Worm (Caenorhabditis elegans): Measurements from ENCODE around the gene Y24D9A.7.

Y24D9A.7 gene

DNA sequence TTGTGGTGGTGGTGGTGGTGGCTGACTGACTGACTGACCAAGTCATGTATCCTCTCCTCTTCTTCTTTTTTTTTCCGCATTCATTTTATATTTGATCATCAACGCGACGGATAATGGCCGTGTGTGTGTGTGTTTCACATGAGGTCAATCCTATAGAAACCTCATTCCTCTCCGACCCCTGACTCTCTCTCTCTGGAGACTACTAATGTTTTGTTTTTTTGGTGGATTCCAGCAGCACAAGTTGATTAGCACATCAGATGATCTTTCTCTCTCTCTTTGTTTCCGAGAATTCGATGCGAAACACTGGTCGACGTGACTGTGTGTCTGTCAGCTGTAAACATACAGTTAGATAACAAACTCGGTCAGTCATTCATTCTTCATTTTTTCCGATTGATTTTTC, at the start of gene Y24D9A.7:
Gene Y24D9A.7, minus strand, starts transcription at position 46 of the 400 bp plus-strand sequence.
- no peak for TF ChIP-seq ceh-45 (GFP tag; IDR thresholded peaks at IDR 0.05)
- TF ChIP-seq ref-2 (tag; optimal IDR thresholded peaks at IDR 0.05), result peak; percentile 1

DNA sequence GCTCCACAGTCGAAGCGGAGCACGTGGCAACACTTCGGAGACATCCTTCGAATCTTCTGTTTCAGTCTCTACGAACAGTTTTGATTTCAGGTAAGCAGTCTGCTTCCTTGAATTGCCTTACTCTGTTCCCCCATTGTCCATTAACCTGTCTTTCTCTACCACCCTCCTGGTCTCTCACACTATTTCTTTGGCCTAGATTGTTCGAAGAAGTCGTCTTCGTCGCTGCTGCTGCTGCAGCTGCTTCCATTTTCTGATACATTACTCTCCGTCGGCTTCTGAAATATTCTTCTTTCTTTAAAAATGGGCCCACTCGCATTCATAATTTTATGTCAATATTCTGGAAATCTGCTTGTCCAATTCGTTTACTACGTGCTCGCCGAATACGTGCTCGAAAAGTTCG, 46.6 kb upstream of the Y24D9A.7 start, which contains the start of gene R08C7.1:
Gene R08C7.1, plus strand, starts transcription at position 301 of the 400 bp plus-strand sequence.
- TF ChIP-seq elt-2 (tag; optimal IDR thresholded peaks at IDR 0.05), result no peak
- no peak for TF ChIP-seq ceh-19 (GFP tag; optimal IDR thresholded peaks at IDR 0.05)
- no peak for TF ChIP-seq lim-6 (tag; optimal IDR thresholded peaks at IDR 0.05)

DNA sequence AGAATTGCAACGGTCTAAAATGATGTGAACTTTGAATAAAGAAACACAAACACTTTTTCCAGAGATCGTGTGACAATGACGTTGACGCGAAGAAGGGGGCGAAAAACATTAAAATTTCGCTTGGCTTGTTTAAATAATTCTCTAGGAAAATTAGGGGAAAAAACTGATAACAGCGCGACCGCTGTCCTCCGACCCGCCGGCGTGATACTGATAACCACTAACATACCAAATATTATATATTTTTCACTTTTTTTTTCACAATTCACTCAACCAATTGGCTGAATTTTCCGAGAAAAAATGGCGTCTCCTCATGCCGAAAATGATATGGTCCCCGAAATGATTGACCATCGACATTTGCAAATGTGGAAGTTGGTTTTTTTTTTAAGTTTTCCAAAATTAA, 44.9 kb upstream of the Y24D9A.7 start:
- TF ChIP-seq elt-2 (tag; optimal IDR thresholded peaks at IDR 0.05) (peak; percentile 75), tbx-2 (tag; optimal IDR thresholded peaks at IDR 0.05) (no peak)

DNA sequence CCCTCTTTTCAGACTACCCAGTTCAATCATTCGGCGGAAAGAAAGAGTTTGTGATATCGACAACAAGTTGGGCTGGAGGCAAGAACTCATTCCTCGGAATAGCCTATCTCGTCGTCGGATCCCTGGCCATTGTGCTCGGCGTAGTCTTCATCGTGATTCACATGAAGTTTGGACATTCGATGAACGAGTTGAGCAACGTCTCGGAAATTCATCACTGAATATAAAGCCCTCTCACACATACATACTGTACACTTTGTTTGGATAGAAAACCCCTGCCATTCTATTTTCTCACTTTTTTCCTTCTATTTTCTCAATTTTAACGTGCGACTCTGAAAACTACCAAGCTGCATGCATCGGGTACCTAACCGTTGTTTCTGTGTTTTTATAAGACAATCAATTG, 44.5 kb upstream of the Y24D9A.7 start, which contains the start of gene R08C7.12:
Gene R08C7.12, plus strand, starts transcription at position 301 of the 400 bp plus-strand sequence.
- no peak for TF ChIP-seq tbx-2 (tag; optimal IDR thresholded peaks at IDR 0.05)

DNA sequence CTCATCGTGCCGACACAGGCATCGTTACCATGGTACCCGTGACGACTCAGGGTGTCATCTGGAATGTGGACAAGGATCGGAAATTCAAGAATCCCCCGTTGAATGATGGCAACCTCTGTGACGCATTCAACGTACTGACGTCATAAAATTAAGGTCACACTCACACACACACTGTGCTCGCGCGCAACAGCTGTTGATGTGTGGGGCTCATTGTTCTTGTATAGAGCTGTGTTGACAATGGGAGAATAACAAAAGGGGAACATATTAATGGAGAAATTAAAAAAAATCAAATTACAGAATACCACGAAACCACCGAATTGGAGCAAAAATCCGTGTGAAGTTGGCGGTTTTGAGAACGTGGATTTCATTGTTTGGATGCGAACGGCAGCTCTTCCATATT, 43.4 kb upstream of the Y24D9A.7 start:
- peak; percentile 3 for TF ChIP-seq ceh-31 (tag; optimal IDR thresholded peaks at IDR 0.05)
- TF ChIP-seq ceh-19 (GFP tag; optimal IDR thresholded peaks at IDR 0.05), result no peak
- peak; percentile 73 for TF ChIP-seq sox-2 (GFP tag; IDR thresholded peaks at IDR 0.05)
- no peak for TF ChIP-seq ceh-14 (tag; optimal IDR thresholded peaks at IDR 0.05)
- no peak for TF ChIP-seq syd-9 (tag; optimal IDR thresholded peaks at IDR 0.05)
- TF ChIP-seq hlh-30 (tag; optimal IDR thresholded peaks at IDR 0.05; ENCODE audit: insufficient read depth), result peak; percentile 45
- no peak for TF ChIP-seq tbx-7 (tag; optimal IDR thresholded peaks at IDR 0.05)
- TF ChIP-seq hlh-6 (tag; optimal IDR thresholded peaks at IDR 0.05), result no peak
- no peak for TF ChIP-seq dve-1 (tag; optimal IDR thresholded peaks at IDR 0.05)
- TF ChIP-seq unc-42 (tag; optimal IDR thresholded peaks at IDR 0.05), result peak; percentile 10
- no peak for TF ChIP-seq nhr-232 (tag; optimal IDR thresholded peaks at IDR 0.05)
- TF ChIP-seq hlh-8 (tag; optimal IDR thresholded peaks at IDR 0.05), result no peak
- TF ChIP-seq tbx-2 (tag; optimal IDR thresholded peaks at IDR 0.05), result peak; percentile 13
- TF ChIP-seq ref-2 (tag; optimal IDR thresholded peaks at IDR 0.05), result no peak
- no peak for TF ChIP-seq C38D4.7 (GFP tag; optimal IDR thresholded peaks at IDR 0.05)
- no peak for TF ChIP-seq ztf-16 (tag; optimal IDR thresholded peaks at IDR 0.05)
- TF ChIP-seq dmd-4 (tag; optimal IDR thresholded peaks at IDR 0.05; ENCODE audit: borderline replicate concordance), result no peak

DNA sequence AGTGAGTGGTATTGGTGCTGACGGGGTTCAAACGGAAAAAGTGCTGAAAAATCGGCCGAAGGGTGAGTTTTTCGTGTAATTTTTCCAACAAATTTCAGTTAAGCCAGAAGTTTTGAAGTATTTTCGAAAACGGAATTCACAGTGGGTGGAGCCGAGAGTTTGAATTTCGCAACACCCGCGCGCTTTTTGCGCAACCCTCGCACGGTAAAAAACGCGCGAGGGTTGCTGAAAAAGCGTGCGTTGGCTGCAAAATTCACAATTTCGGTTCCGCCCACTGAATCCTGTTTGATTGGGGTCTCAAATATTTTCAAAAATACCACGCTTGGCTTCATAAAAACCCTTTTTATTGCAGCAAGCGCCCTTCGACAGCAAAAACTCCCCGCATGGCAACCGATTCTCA, 42.4 kb upstream of the Y24D9A.7 start:
- TF ChIP-seq unc-86 (tag; optimal IDR thresholded peaks at IDR 0.05), result no peak
- TF ChIP-seq hlh-8 (tag; optimal IDR thresholded peaks at IDR 0.05), result no peak
- no peak for TF ChIP-seq lim-6 (tag; optimal IDR thresholded peaks at IDR 0.05)
- no peak for TF ChIP-seq pax-1 (tag; optimal IDR thresholded peaks at IDR 0.05)
- TF ChIP-seq ceh-30 (tag; optimal IDR thresholded peaks at IDR 0.05), result no peak

DNA sequence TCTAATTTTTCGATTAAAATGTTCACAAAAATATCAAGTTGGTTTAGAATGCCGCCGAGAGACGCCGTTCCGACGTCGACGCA, 42.2 kb upstream of the Y24D9A.7 start, which contains the start of gene chat-1:
Gene chat-1, plus strand, starts transcription at position 48 of the 83 bp plus-strand sequence.
- TF ChIP-seq ceh-2 (tag; optimal IDR thresholded peaks at IDR 0.05) (no peak), K02D7.2 (tag; optimal IDR thresholded peaks at IDR 0.05) (no peak), dve-1 (tag; optimal IDR thresholded peaks at IDR 0.05) (no peak), ceh-6 (GFP tag; optimal IDR thresholded peaks at IDR 0.05) (no peak), gmeb-2 (tag; optimal IDR thresholded peaks at IDR 0.05) (no peak), fkh-10 (GFP tag; optimal IDR thresholded peaks at IDR 0.05) (no peak), pqm-1 (tag; optimal IDR thresholded peaks at IDR 0.05) (no peak), ceh-31 (tag; optimal IDR thresholded peaks at IDR 0.05) (no peak), sdc-2 (tag; optimal IDR thresholded peaks at IDR 0.05) (no peak), dmd-4 (tag; optimal IDR thresholded peaks at IDR 0.05; ENCODE audit: borderline replicate concordance) (no peak), zip-5 (tag; optimal IDR thresholded peaks at IDR 0.05) (no peak), ceh-30 (tag; optimal IDR thresholded peaks at IDR 0.05) (no peak), ceh-14 (tag; optimal IDR thresholded peaks at IDR 0.05) (no peak), hlh-13 (GFP tag; optimal IDR thresholded peaks at IDR 0.05) (no peak)
